Fruit fly (Drosophila melanogaster) Kc167 (cell line): Measurements from ENCODE around the gene Arv1.

Experiments used
- Myc ChIP-seq: fragments of >200 bp; optimal IDR thresholded peaks from 2 replicates; lab custom pipeline; 2017; ENCODE audit warnings: missing external identifiers
- h ChIP-seq: fragments of >200 bp; optimal IDR thresholded peaks from 3 replicates; lab custom pipeline; 2018; ENCODE audit warnings: missing external identifiers
- insv ChIP-seq: fragments of >200 bp; optimal IDR thresholded peaks from 3 replicates; lab custom pipeline; 2018; ENCODE audit warnings: missing external identifiers
- psq ChIP-seq: fragments of >200 bp; optimal IDR thresholded peaks from 2 replicates; lab custom pipeline; 2017; ENCODE audit warnings: missing external identifiers

dm6 chr3L:21496502-21496864 is 32.6 kb downstream of the Arv1 start:
- no peak for TF ChIP-seq h (lab: Kevin White, UChicago)
- TF ChIP-seq insv (lab: Kevin White, UChicago), result no peak
- no peak for TF ChIP-seq psq (lab: Kevin White, UChicago)
- TF ChIP-seq Myc (lab: Kevin White, UChicago), result no peak
